Worm (Caenorhabditis elegans) whole organism, L4 larva: ENCODE results near the gene mpst-4.
"Not testable (repeated sequence)": the region's sequence is repeated elsewhere in the genome, so short reads cannot be mapped to it uniquely, and the experiment has no call there.

ENCODE experiments used
- F10B5.3 ChIP-seq: sonication (generic microtip); optimal IDR thresholded peaks from 2 replicates; lab custom pipeline; 2016; ENCODE audit warnings: mild to moderate bottlenecking, missing genetic modification characterization, missing compliant biosample characterization
- dmd-9 ChIP-seq: fragments of 200-800 bp; sonication (Bioruptor generic); IDR thresholded peaks from 2 replicates; pipeline ENCODE4 v1.3.6; 2022; ENCODE audit warnings: missing genetic modification reagents, missing genetic modification characterization, missing compliant biosample characterization
- lin-15B ChIP-seq: fragments of 150-350 bp; sonication (generic microtip); optimal IDR thresholded peaks from 3 replicates; lab custom pipeline; 2014; ENCODE audit warnings: missing biosample characterization, missing genetic modification characterization
- lir-3 ChIP-seq: sonication (generic microtip); optimal IDR thresholded peaks from 2 replicates; lab custom pipeline; 2016; ENCODE audit warnings: mild to moderate bottlenecking, missing genetic modification characterization, missing compliant biosample characterization
- unc-39 ChIP-seq: sonication (generic microtip); optimal IDR thresholded peaks from 2 replicates; lab custom pipeline; 2017; ENCODE audit warnings: missing biosample characterization, missing genetic modification characterization
- unc-62 ChIP-seq, 3 experiments: fragments of 150-350 bp in 1 of 3; sonication (generic microtip); optimal IDR thresholded peaks in 2 of 3; peaks in 1 of 3; 1 replicate in 1 of 3; 2 replicates in 2 of 3; lab custom pipeline; 2014 to 2017; ENCODE audit warnings: missing biosample characterization in 3 of 3, missing genetic modification characterization in 3 of 3, missing genetic modification reagents in 3 of 3, missing genotype in 1 of 3

ce11 chrII:4898529-4898928 lies 35.3 kb upstream of the mpst-4 start, which contains the start of gene msp-32:
- TF ChIP-seq F10B5.3; lin-15B (tag; lab: Kevin White, UChicago); unc-39 (tag; lab: Kevin White, UChicago); unc-62 (GFP tag; optimal IDR thresholded peaks at IDR 0.05 in 1 of 2; lab: Kevin White, UChicago); unc-62 (tag; optimal IDR thresholded peaks at IDR 0.05; lab: Kevin White, UChicago); dmd-9 (GFP tag; lab: Robert Waterston, UW); lir-3: not testable (repeated sequence)
